Fruit fly (Drosophila melanogaster) whole organism, prepupa: Measurements from ENCODE around the gene UQCR-C1.

Source experiments
- Blimp-1 ChIP-seq: fragments of 200-800 bp; sonication (Bioruptor generic); optimal IDR thresholded peaks from 3 replicates; lab custom pipeline; 2017; ENCODE audit warnings: missing biosample characterization, missing genetic modification characterization, mild to moderate bottlenecking, moderate library complexity, missing genetic modification reagents
- CG15336 ChIP-seq: fragments of 200-800 bp; sonication (Bioruptor generic); IDR thresholded peaks from 2 replicates; pipeline ENCODE4 v1.3.6; 2022; ENCODE audit warnings: missing biosample characterization, missing genetic modification characterization
- CG3032 ChIP-seq: fragments of 200-800 bp; optimal IDR thresholded peaks from 2 replicates; lab custom pipeline; 2019; ENCODE audit warnings: missing biosample characterization, mild to moderate bottlenecking, missing genetic modification characterization, moderate library complexity
- CG6792 ChIP-seq: fragments of 200-800 bp; sonication (Bioruptor generic); optimal IDR thresholded peaks from 3 replicates; lab custom pipeline; 2016; ENCODE audit warnings: missing biosample characterization, missing genetic modification characterization
- Eip93F ChIP-seq: fragments of 200-800 bp; sonication (Bioruptor generic); optimal IDR thresholded peaks from 2 replicates; lab custom pipeline; 2016; ENCODE audit warnings: missing biosample characterization, mild to moderate bottlenecking, missing genetic modification characterization
- Ets21C ChIP-seq: fragments of 200-800 bp; sonication (Bioruptor generic); optimal IDR thresholded peaks from 3 replicates; lab custom pipeline; 2016; ENCODE audit warnings: missing biosample characterization, missing genetic modification characterization
- Hr39 ChIP-seq: fragments of 200-800 bp; sonication (Bioruptor generic); optimal IDR thresholded peaks from 2 replicates; lab custom pipeline; 2016; ENCODE audit warnings: missing biosample characterization, missing genetic modification characterization
- acj6 ChIP-seq: fragments of 200-800 bp; sonication (Bioruptor generic); optimal IDR thresholded peaks from 3 replicates; lab custom pipeline; 2016; ENCODE audit warnings: missing biosample characterization, missing genetic modification characterization
- eg ChIP-seq: fragments of 200-800 bp; sonication (Bioruptor generic); IDR thresholded peaks from 3 replicates; pipeline ENCODE4 v1.3.6; 2022; ENCODE audit warnings: missing biosample characterization, missing genetic modification characterization
- fd85E ChIP-seq: fragments of 200-800 bp; sonication (Bioruptor generic); optimal IDR thresholded peaks from 3 replicates; lab custom pipeline; 2016; ENCODE audit warnings: missing biosample characterization, missing genetic modification characterization

DNA sequence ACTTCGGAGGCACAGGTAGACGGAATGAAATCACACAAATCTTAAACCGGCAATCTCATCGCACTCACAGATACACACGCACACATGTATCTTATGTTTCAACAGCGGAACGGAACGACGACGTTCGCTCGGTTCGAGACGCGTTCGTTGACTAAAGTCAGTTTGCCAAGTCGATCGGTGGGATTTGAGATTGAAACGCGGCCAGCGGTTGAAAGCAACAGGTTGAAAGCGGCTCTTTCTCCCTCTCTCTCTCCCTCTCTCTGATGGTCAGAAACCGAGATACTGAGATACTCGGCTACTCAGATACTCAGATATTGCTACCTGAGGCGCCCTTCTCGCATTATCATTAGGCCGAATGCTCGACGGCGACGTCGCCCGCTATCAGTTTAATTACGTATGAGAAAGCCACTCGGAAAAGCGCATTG lies 36.3 kb upstream of the UQCR-C1 start:
- TF ChIP-seq Ets21C (GFP tag; lab: Kevin White, UChicago) (no peak), Hr39 (GFP tag; lab: Kevin White, UChicago) (no peak), CG6792 (GFP tag; lab: Kevin White, UChicago) (peak; percentile 49), CG3032 (no peak), eg (GFP tag; lab: Robert Waterston, UW) (peak; percentile 70; the same call in 2 of the 3 replicates), acj6 (GFP tag; lab: Kevin White, UChicago) (no peak), fd85E (peak; percentile 73), Eip93F (GFP tag; lab: Kevin White, UChicago) (no peak), CG15336 (GFP tag; lab: Robert Waterston, UW) (no peak; the same call in 1 of the 2 replicates), Blimp-1 (GFP tag; lab: Kevin White, UChicago) (peak; percentile 55)
